Worm (Caenorhabditis elegans): ENCODE data around the gene plx-1.

- TF ChIP-seq tbx-2 (tag; optimal IDR thresholded peaks at IDR 0.05): no peak
- no peak for TF ChIP-seq pqm-1 (tag; optimal IDR thresholded peaks at IDR 0.05)
- TF ChIP-seq ztf-11 (tag; optimal IDR thresholded peaks at IDR 0.05): no peak
- no peak for TF ChIP-seq nhr-28 (tag; optimal IDR thresholded peaks at IDR 0.05)
- TF ChIP-seq aly-2 (tag; optimal IDR thresholded peaks at IDR 0.05): no peak
- no peak for TF ChIP-seq R02D3.7 (tag; optimal IDR thresholded peaks at IDR 0.05)
- no peak for TF ChIP-seq nhr-237 (tag; optimal IDR thresholded peaks at IDR 0.05)
Measured at ce11 chrIV:917640-918039, 41.7 kb upstream of the plx-1 start.

All from whole organism, L3 larva.